Worm (Caenorhabditis elegans) whole organism, L4/young adult: ENCODE measurements around the gene nhr-128.

Experiments
- W03F9.2 ChIP-seq: fragments of 150-350 bp; optimal IDR thresholded peaks from 2 replicates; lab custom pipeline; 2014; ENCODE audit warnings: missing biosample characterization, missing genetic modification characterization
- him-1 ChIP-seq: sonication (generic microtip); optimal IDR thresholded peaks from 2 replicates; lab custom pipeline; 2016; ENCODE audit warnings: missing genotype, missing genetic modification reagents, missing genetic modification characterization, missing compliant biosample characterization

ce11 chrV:2206801-2207200 is 15.1 kb upstream of the nhr-128 start, which contains the start of gene svh-11:
- TF ChIP-seq him-1 (tag; lab: Kevin White, UChicago) (no peak), W03F9.2 (tag; lab: Kevin White, UChicago) (no peak)
